Worm (Caenorhabditis elegans) whole organism, L4/young adult: ENCODE measurements around the gene mcm-3.
"Not testable (repeated sequence)": the region's sequence is repeated elsewhere in the genome, so short reads cannot be mapped to it uniquely, and the experiment has no call there.

Experiments used
- W03F9.2 ChIP-seq: fragments of 150-350 bp; optimal IDR thresholded peaks from 2 replicates; lab custom pipeline; 2014; ENCODE audit warnings: missing biosample characterization, missing genetic modification characterization
- dao-5 ChIP-seq: sonication (generic microtip); optimal IDR thresholded peaks from 2 replicates; lab custom pipeline; 2016; ENCODE audit warnings: missing genotype, missing genetic modification characterization, moderate library complexity, missing compliant biosample characterization
- him-1 ChIP-seq: sonication (generic microtip); optimal IDR thresholded peaks from 2 replicates; lab custom pipeline; 2016; ENCODE audit warnings: missing genotype, missing genetic modification reagents, missing genetic modification characterization, missing compliant biosample characterization

Gene mcm-3

ce11 chrV:15056346-15056839, 3.0 kb downstream of the mcm-3 start:
- TF ChIP-seq dao-5 (tag; lab: Kevin White, UChicago) (no peak), W03F9.2 (tag; lab: Kevin White, UChicago) (no peak), him-1 (no peak)

- no peak for TF ChIP-seq W03F9.2 (tag; lab: Kevin White, UChicago)
- no peak for TF ChIP-seq dao-5 (tag; lab: Kevin White, UChicago)
- TF ChIP-seq him-1 = no peak
Measured at ce11 chrV:15055873-15056272, 3.5 kb downstream of the mcm-3 start, which contains the start of gene C25D7.16. Gene C25D7.16, plus strand, starts transcription at chrV:15056173.

DNA sequence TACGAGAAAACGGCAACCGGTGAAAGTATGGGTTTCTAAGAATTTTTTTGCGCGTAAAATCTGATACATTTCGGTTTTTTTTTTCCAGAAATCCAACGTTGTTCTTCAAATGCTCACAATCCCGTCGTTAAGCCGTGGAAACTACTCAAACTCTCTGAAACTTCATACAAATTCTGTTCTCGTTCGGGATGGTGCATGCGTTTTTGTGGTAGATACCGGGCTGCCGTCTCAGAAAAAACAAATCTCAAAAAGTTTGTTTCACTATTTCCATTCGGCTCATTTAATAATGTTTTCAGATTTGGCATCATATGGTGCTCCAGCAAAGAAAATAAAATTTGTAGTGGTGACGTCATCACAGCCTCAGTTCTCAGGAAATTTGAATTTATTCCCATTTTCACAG, 4.7 kb downstream of the mcm-3 start:
- TF ChIP-seq W03F9.2 (tag; lab: Kevin White, UChicago) (no peak), him-1 (no peak), dao-5 (tag; lab: Kevin White, UChicago) (no peak)

ce11 chrV:15052368-15052767, 7.0 kb downstream of the mcm-3 start, which contains the start of the genes fbxa-82 and C25D7.5:
Gene fbxa-82, minus strand, starts transcription at chrV:15052530.
Gene C25D7.5, plus strand, starts transcription at chrV:15052650.
- no peak for TF ChIP-seq dao-5 (tag; lab: Kevin White, UChicago)
- no peak for TF ChIP-seq W03F9.2 (tag; lab: Kevin White, UChicago)
- no peak for TF ChIP-seq him-1

- TF ChIP-seq W03F9.2 (tag; lab: Kevin White, UChicago) = no peak
Measured at ce11 chrV:15051720-15052119, 7.7 kb downstream of the mcm-3 start.

ce11 chrV:15048107-15048506, 11.3 kb downstream of the mcm-3 start, which contains the start of gene sdc-3:
Gene sdc-3, minus strand, starts transcription at chrV:15048207.
- TF ChIP-seq him-1 (no peak), dao-5 (tag; lab: Kevin White, UChicago) (no peak)

DNA sequence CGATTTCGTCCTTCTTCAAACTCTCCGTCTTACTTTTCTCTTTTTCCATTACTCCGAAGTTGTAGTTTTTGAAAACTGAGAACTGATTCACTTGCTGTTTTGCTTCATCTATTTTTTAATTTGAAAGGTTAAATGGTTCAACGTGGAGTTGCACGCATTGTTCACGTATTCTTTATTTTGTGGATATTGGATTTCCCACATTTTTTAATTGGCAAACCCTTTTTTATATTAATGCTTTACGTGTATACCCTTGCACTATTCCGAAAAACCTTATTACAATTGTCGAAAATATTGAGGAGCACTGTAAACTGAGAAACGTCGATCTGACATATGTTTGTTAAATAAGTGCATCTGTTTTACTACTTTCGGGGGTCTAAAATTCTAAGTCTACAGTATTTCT, 22.6 kb downstream of the mcm-3 start, which contains the start of gene melo-3:
TSS of gene melo-3 (minus strand) at position 101 of the 400 bp plus-strand sequence.
- not testable (repeated sequence) for TF ChIP-seq dao-5 (tag; lab: Kevin White, UChicago); W03F9.2 (tag; lab: Kevin White, UChicago); him-1

- not testable (repeated sequence) for TF ChIP-seq W03F9.2 (tag; lab: Kevin White, UChicago); dao-5 (tag; lab: Kevin White, UChicago); him-1
Measured at ce11 chrV:15031373-15031772, 28.0 kb downstream of the mcm-3 start, which contains the start of gene cng-1. Gene cng-1, minus strand, starts transcription at chrV:15031473.

- TF ChIP-seq dao-5 (tag; lab: Kevin White, UChicago) = no peak
- TF ChIP-seq him-1 = no peak
- no peak for TF ChIP-seq W03F9.2 (tag; lab: Kevin White, UChicago)
Measured at ce11 chrV:15028896-15029519, 30.4 kb downstream of the mcm-3 start, which contains the start of gene F14H8.8. Gene F14H8.8, plus strand, starts transcription at chrV:15029469.

DNA sequence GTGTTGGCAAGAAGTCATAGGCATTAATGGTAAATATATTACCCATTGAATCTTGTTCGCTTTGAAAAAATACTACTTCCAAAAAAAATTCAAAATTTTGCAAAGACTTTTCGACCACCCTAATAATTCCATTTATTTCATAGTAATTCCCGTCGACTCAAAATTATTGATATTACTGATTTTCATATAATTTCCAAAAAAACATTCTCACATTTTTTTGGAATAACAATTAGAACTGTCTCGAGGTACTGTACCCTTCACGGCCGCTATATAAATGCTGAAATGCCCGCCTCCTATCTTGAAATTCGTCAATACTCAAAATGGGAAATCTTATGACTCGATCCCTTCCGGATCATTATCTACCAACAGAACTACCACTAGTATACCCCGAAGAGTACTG, 35.9 kb downstream of the mcm-3 start, which contains the start of gene F14H8.4:
TSS of gene F14H8.4 (plus strand) at position 301 of the 400 bp plus-strand sequence.
- TF ChIP-seq W03F9.2 (tag; lab: Kevin White, UChicago) (no peak), him-1 (no peak), dao-5 (tag; lab: Kevin White, UChicago) (no peak)

DNA sequence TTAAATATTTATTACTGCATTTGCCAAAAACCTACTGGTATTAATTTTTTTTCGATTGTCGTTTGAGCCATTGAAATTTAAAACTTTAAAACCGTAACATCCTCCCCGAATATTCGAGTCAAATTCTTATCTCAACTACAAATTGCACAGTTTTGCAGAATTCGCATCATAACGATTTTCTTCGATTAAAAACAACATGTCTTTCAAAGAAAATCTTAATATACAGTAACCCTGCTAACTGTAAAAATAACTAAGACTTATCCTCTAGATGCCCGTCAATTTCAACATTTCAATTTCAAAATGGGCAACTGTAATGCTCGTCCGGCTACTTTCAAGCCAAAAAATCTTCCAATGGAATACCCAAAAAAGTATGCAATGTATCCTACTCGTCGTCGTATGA, 38.7 kb downstream of the mcm-3 start, which contains the start of gene F14H8.5:
TSS of gene F14H8.5 (plus strand) at position 301 of the 400 bp plus-strand sequence.
- no peak for TF ChIP-seq him-1
- no peak for TF ChIP-seq W03F9.2 (tag; lab: Kevin White, UChicago)
- TF ChIP-seq dao-5 (tag; lab: Kevin White, UChicago) = no peak

DNA sequence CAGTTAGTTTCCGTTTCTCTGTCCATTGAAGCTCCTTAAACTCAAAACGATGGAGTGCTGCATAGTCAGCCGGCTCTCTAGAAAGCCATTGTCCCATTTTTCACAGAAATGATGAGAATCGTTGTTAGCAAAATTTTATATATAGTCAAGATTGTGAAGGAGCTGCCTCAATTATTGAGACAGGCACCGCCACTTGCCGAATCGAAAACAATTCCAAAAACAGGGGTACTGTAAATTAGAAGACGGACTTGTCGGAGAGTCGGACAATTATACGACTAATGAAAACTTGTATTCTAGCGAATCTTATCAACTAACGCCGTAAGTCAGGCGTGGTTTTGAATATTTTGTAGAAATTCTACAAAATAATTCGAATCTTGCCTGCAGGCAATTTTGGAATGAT, 39.2 kb downstream of the mcm-3 start, which contains the start of gene F14H8.2:
TSS of gene F14H8.2 (minus strand) at position 101 of the 400 bp plus-strand sequence.
- no peak for TF ChIP-seq dao-5 (tag; lab: Kevin White, UChicago)
- no peak for TF ChIP-seq him-1
- no peak for TF ChIP-seq W03F9.2 (tag; lab: Kevin White, UChicago)

ce11 chrV:15016795-15017429, 42.5 kb downstream of the mcm-3 start:
- TF ChIP-seq dao-5 (tag; lab: Kevin White, UChicago) (no peak), W03F9.2 (tag; lab: Kevin White, UChicago) (no peak), him-1 (no peak)

DNA sequence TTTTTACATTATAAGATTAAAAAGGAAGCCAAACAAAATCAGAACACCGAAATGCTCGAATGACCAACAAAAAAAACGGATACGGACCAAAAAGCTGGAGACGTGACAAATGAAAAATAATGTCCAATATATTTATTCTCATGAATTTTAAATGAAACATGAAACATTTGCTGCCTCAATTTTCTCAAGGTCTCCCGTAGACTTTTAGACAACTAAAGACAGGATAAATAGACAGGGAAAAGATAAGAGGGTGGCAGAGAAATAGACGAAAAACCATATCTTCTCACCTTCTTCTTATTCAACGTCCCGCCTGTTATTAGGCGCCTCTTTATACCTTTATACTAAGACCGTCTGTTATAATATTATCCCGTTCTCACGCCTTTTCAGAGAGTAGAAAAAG, 43.6 kb downstream of the mcm-3 start:
- no peak for TF ChIP-seq him-1
- no peak for TF ChIP-seq dao-5 (tag; lab: Kevin White, UChicago)
- no peak for TF ChIP-seq W03F9.2 (tag; lab: Kevin White, UChicago)
